Fruit fly (Drosophila melanogaster): ENCODE data around the gene Saf6.

Gene Saf6

DNA sequence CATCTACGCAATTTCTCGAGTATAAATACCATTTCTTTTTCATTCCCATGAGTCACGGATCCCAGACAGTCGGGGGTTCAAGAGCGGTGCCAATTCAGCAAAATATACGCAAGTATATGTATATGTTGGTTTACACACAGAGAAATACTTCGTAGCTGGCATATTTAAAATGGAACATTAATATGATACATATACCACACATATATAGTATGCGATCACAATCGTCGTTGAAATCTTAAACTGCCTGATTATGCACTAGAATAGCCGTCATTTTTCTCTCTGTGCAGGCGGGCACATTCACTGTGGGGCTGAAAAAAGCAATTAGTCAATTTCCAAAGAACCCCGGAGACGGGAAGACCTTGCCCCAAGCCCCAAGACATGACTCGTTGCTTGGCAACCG, 26.0 kb upstream of the Saf6 start (continued):
- TF ChIP-seq YL-1 (GFP tag; optimal IDR thresholded peaks at IDR 0.05): no peak
- TF ChIP-seq gro (GFP tag; optimal IDR thresholded peaks at IDR 0.05): peak; percentile 87
- TF ChIP-seq CG7839 (tag; optimal IDR thresholded peaks at IDR 0.05): peak; percentile 76
- TF ChIP-seq Bgb (GFP tag; IDR thresholded peaks at IDR 0.05; ENCODE audit: partially characterized antibody): no peak
- TF ChIP-seq maf-S (GFP tag; optimal IDR thresholded peaks at IDR 0.05): peak; percentile 48
- TF ChIP-seq BtbVII (GFP tag; optimal IDR thresholded peaks at IDR 0.05): peak; percentile 65
- TF ChIP-seq CG9817 (tag; optimal IDR thresholded peaks at IDR 0.05): peak; percentile 66
- peak; percentile 59; the same call in 1 of the 3 replicates for TF ChIP-seq CG11560 (tag; IDR thresholded peaks at IDR 0.05)
- peak; percentile 40 for TF ChIP-seq zf30C (GFP tag; optimal IDR thresholded peaks at IDR 0.05)
- TF ChIP-seq Lim3 (GFP tag; IDR thresholded peaks at IDR 0.05): peak; percentile 52; the same call in 1 of the 2 replicates
- TF ChIP-seq CG10462 (GFP tag; optimal IDR thresholded peaks at IDR 0.05): peak; percentile 35
- peak; percentile 47 for TF ChIP-seq CG18011 (GFP tag; optimal IDR thresholded peaks at IDR 0.05)
- no peak for TF ChIP-seq Dp (GFP tag; optimal IDR thresholded peaks at IDR 0.05)
- TF ChIP-seq CG1792 (GFP tag; optimal IDR thresholded peaks at IDR 0.05): peak; percentile 19
- peak; percentile 43 for TF ChIP-seq CG15011 (GFP tag; optimal IDR thresholded peaks at IDR 0.05)
- peak; percentile 84 for TF ChIP-seq esg (GFP tag; conservative IDR thresholded peaks at IDR 0.05)
- no peak for TF ChIP-seq CG15479 (GFP tag; optimal IDR thresholded peaks at IDR 0.05)
- TF ChIP-seq Dek (tag; optimal IDR thresholded peaks at IDR 0.05): peak; percentile 68
- TF ChIP-seq CG7928 (GFP tag; optimal IDR thresholded peaks at IDR 0.05): peak; percentile 38
- peak; percentile 43 for TF ChIP-seq ewg (GFP tag; optimal IDR thresholded peaks at IDR 0.05)
- peak; percentile 11 for TF ChIP-seq CG4707 (GFP tag; optimal IDR thresholded peaks at IDR 0.05)
- peak; percentile 93 for TF ChIP-seq slbo (GFP tag; IDR thresholded peaks at IDR 0.05)
- TF ChIP-seq CG1602 (GFP tag; optimal IDR thresholded peaks at IDR 0.05): peak; percentile 52
- TF ChIP-seq pb (GFP tag; optimal IDR thresholded peaks at IDR 0.05): peak; percentile 53
- TF ChIP-seq CG17385 (GFP tag; optimal IDR thresholded peaks at IDR 0.05): peak; percentile 57
- no peak for TF ChIP-seq aop (GFP tag; IDR thresholded peaks at IDR 0.05)
- TF ChIP-seq CG18599 (GFP tag; optimal IDR thresholded peaks at IDR 0.05): peak; percentile 85
- peak; percentile 23; the same call in 2 of the 3 replicates for TF ChIP-seq croc (GFP tag; conservative IDR thresholded peaks at IDR 0.05)
- TF ChIP-seq CG4617 (GFP tag; optimal IDR thresholded peaks at IDR 0.05; ENCODE audit: borderline replicate concordance): no peak
- peak; percentile 69 for TF ChIP-seq CG17328 (GFP tag; IDR thresholded peaks at IDR 0.05)
- no peak for TF ChIP-seq CG10431 (GFP tag; optimal IDR thresholded peaks at IDR 0.05)
- TF ChIP-seq Taf1 (GFP tag; IDR thresholded peaks at IDR 0.05): peak; percentile 71
- peak; percentile 53 for TF ChIP-seq CG30431 (GFP tag; optimal IDR thresholded peaks at IDR 0.05)
- no peak for TF ChIP-seq cg (GFP tag; optimal IDR thresholded peaks at IDR 0.05)
- TF ChIP-seq sens (GFP tag): peak; percentile 90
- peak; percentile 74 for TF ChIP-seq H2.0 (GFP tag; IDR thresholded peaks at IDR 0.05)
- TF ChIP-seq Camta (GFP tag; optimal IDR thresholded peaks at IDR 0.05): peak; percentile 51
- peak; percentile 58 for TF ChIP-seq CG13424 (tag; optimal IDR thresholded peaks at IDR 0.05)
- peak; percentile 33 for TF ChIP-seq shn (GFP tag; optimal IDR thresholded peaks at IDR 0.05)
- TF ChIP-seq CG8924 (tag; optimal IDR thresholded peaks at IDR 0.05): peak; percentile 51
- peak; percentile 93 for TF ChIP-seq Med (GFP tag)
- TF ChIP-seq gcm (GFP tag; optimal IDR thresholded peaks at IDR 0.05): peak; percentile 30
- TF ChIP-seq Opbp (GFP tag; IDR thresholded peaks at IDR 0.05; ENCODE audit: partially characterized antibody): no peak
- no peak for TF ChIP-seq Hey (tag; optimal IDR thresholded peaks at IDR 0.05)
- no peak for TF ChIP-seq da (GFP tag; optimal IDR thresholded peaks at IDR 0.05)
- TF ChIP-seq Fer1 (GFP tag; optimal IDR thresholded peaks at IDR 0.05): peak; percentile 74
- peak; percentile 31 for TF ChIP-seq Bteb2 (GFP tag; optimal IDR thresholded peaks at IDR 0.05)
- no peak for TF ChIP-seq grn (GFP tag; optimal IDR thresholded peaks at IDR 0.05)
- peak; percentile 44; the same call in 1 of the 2 replicates for TF ChIP-seq dimm (GFP tag; IDR thresholded peaks at IDR 0.05)
- TF ChIP-seq CG14710 (tag; optimal IDR thresholded peaks at IDR 0.05): peak; percentile 39
- TF ChIP-seq unc-4 (GFP tag; IDR thresholded peaks at IDR 0.05; ENCODE audit: partially characterized antibody): no peak
